Worm (Caenorhabditis elegans): ENCODE data around the gene K08E7.6.

Gene K08E7.6

DNA sequence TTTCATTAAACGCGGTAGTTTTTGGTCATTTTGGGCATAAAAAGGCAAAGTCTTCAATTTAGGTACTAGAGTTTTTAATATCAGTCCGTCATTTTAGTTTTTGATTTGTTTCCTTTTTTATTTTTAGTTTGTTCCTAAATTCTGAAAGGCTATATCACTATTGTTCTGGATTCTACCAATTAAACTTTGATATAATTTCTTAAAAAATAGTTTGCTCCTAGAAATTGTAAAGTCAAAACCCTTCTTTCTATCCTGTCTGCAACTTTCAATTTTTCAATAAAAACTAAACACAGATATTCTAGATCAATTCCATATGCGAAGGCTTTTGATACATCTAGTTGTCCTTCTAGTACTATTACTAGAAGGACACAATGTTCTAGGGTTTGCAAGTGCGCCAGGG lies 7.9 kb downstream of the K08E7.6 start, which contains the start of gene K08E7.5:
Gene K08E7.5 (plus strand): TSS at position 301 of the 400 bp plus-strand sequence.
- no peak for TF ChIP-seq ceh-82 (tag; optimal IDR thresholded peaks at IDR 0.05)
- TF ChIP-seq ztf-4 (tag; optimal IDR thresholded peaks at IDR 0.05): no peak
- no peak for TF ChIP-seq elt-1 (tag; optimal IDR thresholded peaks at IDR 0.05)
- TF ChIP-seq lsy-12 (tag; optimal IDR thresholded peaks at IDR 0.05): no peak
- no peak for TF ChIP-seq fos-1 (tag; optimal IDR thresholded peaks at IDR 0.05)
- no peak for TF ChIP-seq ZK546.5 (tag; optimal IDR thresholded peaks at IDR 0.05)
- TF ChIP-seq R02D3.7 (tag; optimal IDR thresholded peaks at IDR 0.05): no peak
- TF ChIP-seq egl-5 (tag; optimal IDR thresholded peaks at IDR 0.05): no peak
- no peak for TF ChIP-seq eor-1 (tag; optimal IDR thresholded peaks at IDR 0.05)
- no peak for TF ChIP-seq lin-15B (tag; optimal IDR thresholded peaks at IDR 0.05)
- no peak for TF ChIP-seq hmg-11 (tag; optimal IDR thresholded peaks at IDR 0.05)
- TF ChIP-seq nhr-25 (tag; optimal IDR thresholded peaks at IDR 0.05): no peak

DNA sequence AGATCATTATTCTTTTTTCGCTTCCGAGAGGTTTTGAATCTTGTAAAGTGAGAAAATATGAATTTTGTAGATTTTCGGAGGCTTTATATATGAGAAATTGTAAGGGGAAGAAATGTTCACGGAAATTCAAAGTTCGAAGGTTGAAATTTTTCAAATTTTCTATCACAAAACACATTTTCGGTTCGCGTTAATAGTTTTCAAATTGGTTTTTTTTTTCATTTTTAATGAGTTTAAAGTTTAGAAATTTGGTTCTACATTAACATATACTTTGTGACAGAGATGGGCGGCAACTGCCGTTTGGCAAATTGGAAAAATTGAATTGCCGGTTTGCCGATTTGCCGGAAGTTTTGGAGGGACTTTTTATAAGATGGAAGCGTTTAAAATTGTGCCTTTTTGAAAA lies 9.9 kb downstream of the K08E7.6 start, which contains the start of gene K08E7.4:
Gene K08E7.4 (minus strand): TSS at position 101 of the 400 bp plus-strand sequence.
- TF ChIP-seq daf-12 (tag; optimal IDR thresholded peaks at IDR 0.05) (no peak), nfya-1 (tag; optimal IDR thresholded peaks at IDR 0.05; ENCODE audit: insufficient read depth) (no peak), nhr-25 (tag; optimal IDR thresholded peaks at IDR 0.05) (no peak), pha-4 (tag; optimal IDR thresholded peaks at IDR 0.05) (no peak), ztf-11 (tag; optimal IDR thresholded peaks at IDR 0.05) (no peak), unc-62 (GFP tag; optimal IDR thresholded peaks at IDR 0.05) (no peak), nhr-77 (tag; optimal IDR thresholded peaks at IDR 0.05) (no peak), nhr-43 (tag; optimal IDR thresholded peaks at IDR 0.05; ENCODE audit: poor library complexity, severe bottlenecking) (no peak)

DNA sequence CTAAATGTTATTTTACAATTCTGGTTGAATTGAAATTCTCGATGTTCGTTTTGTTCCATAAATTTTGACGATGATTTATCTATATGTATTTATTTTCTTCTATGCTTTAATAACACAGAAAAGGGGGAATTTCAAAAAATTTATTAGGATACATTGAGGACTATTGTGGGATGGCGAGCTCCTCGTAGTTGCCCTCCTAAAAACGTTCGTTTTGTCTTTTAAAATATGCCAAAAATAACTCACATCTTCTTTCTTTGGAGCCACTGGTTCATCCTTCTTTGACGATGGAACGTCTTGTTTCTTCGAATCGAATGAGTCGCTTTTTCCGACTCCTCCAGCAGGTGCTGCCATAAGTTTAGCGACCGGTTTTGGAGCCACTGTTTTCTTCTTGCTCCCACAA lies 10.4 kb downstream of the K08E7.6 start:
- TF ChIP-seq nhr-11 (tag; optimal IDR thresholded peaks at IDR 0.05) (no peak), unc-39 (tag; optimal IDR thresholded peaks at IDR 0.05) (no peak), ceh-9 (tag; optimal IDR thresholded peaks at IDR 0.05) (no peak), R02D3.7 (tag; optimal IDR thresholded peaks at IDR 0.05) (no peak), nhr-67 (tag; optimal IDR thresholded peaks at IDR 0.05) (no peak), ztf-11 (tag; optimal IDR thresholded peaks at IDR 0.05) (no peak), mdl-1 (tag; optimal IDR thresholded peaks at IDR 0.05) (no peak), fkh-10 (GFP tag; optimal IDR thresholded peaks at IDR 0.05) (no peak), ZK546.5 (tag; optimal IDR thresholded peaks at IDR 0.05) (no peak), ceh-82 (tag; optimal IDR thresholded peaks at IDR 0.05) (no peak), nhr-76 (tag; optimal IDR thresholded peaks at IDR 0.05) (no peak), elt-1 (tag; optimal IDR thresholded peaks at IDR 0.05) (no peak)

DNA sequence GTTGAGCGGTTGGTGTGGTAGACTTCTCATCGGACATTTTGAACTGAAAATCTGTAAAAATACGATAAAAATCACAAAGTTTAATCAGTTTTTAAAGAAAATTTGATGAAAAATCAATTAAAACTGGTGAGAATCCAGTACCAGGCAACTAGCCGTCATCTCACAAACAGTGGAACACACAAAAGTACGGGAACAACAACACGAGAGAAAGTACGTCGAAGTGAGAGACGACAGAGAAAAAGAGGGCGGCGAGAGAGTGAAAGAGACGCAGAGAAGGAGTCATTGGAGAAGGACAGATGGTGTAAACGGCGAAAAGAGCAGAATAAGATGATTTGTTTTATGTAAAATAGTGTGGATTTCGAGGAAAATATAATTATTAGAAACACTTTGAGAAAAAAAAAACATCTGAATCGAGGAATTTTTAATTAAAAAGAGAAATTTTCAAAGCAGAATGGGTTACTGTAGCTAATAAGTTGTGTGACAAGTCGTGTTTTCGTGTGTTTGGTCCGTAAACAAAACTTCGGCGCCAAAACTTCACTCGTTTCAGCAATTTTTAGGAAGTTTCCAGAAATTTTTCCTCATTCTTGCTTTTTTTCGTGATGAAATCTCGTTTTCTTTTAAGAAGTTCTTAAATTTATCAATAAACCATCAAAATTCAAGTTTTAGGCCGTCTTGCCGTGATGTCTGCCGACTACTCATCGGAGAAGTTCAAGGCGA lies 13.6 kb downstream of the K08E7.6 start, which contains the start of the genes hsb-1 and let-99:
Gene hsb-1 (minus strand): TSS at position 51 of the 717 bp plus-strand sequence.
Gene let-99 (plus strand): TSS at position 667 of the 717 bp plus-strand sequence.
- TF ChIP-seq lin-15B (tag; optimal IDR thresholded peaks at IDR 0.05) (no peak), pqm-1 (tag; optimal IDR thresholded peaks at IDR 0.05) (no peak), nhr-28 (tag; optimal IDR thresholded peaks at IDR 0.05) (no peak), nfya-1 (tag; optimal IDR thresholded peaks at IDR 0.05; ENCODE audit: insufficient read depth) (no peak), sea-2 (GFP tag; optimal IDR thresholded peaks at IDR 0.05) (no peak), skn-1 (tag; optimal IDR thresholded peaks at IDR 0.05) (no peak), nhr-25 (tag; optimal IDR thresholded peaks at IDR 0.05) (peak; percentile 31), lin-39 (tag; optimal IDR thresholded peaks at IDR 0.05) (no peak), nhr-23 (tag; optimal IDR thresholded peaks at IDR 0.05) (no peak), tbx-2 (tag; optimal IDR thresholded peaks at IDR 0.05) (no peak), elt-2 (tag; optimal IDR thresholded peaks at IDR 0.05) (peak; percentile 12), egl-5 (tag; optimal IDR thresholded peaks at IDR 0.05) (peak; percentile 8), daf-12 (tag; optimal IDR thresholded peaks at IDR 0.05) (no peak)

Data from whole organism, L3 larva.